Worm (Caenorhabditis elegans): ENCODE measurements around the gene C14A11.2.
A peak's percentile ranks its signal among the peaks of the same experiment; 100 is the strongest.

Gene C14A11.2

DNA sequence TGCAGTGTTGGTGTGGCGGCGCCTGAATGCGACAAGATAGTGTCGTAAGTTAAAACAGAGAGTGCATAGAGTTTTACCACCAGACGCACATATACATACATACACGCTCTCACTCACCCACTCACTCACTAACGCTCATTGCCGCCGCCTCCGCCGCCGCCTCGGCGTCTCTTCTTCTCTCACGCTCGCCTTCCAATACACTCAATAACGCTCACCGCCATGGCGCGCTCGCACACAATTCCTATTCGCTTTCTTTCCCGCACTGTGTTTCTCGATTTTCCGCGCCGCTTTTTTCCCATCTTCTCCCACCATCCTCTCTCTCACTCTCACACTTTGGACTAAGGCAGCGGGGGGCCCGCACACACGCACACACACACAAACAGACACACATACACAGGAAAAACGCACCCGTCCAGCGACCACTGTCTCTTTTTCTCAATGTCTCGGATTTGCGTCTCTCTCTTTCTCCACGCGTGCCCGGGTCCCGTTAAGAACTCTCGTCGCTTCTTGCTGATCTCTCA lies 49.5 kb downstream of the C14A11.2 start, which contains the start of gene kin-29 (continued):
- TF ChIP-seq ztf-11 (tag; optimal IDR thresholded peaks at IDR 0.05): no peak
- peak; percentile 68 to 79 for TF ChIP-seq daf-16 (GFP tag; optimal IDR thresholded peaks at IDR 0.05)
- peak; percentile 79 for TF ChIP-seq daf-16 (tag; optimal IDR thresholded peaks at IDR 0.05)
- TF ChIP-seq ctbp-1 (GFP tag; IDR thresholded peaks at IDR 0.05): peak; percentile 89
- TF ChIP-seq pqm-1 (tag; optimal IDR thresholded peaks at IDR 0.05): peak; percentile 24
- peak; percentile 76 for TF ChIP-seq hlh-30 (tag; optimal IDR thresholded peaks at IDR 0.05; ENCODE audit: insufficient read depth)
- peak; percentile 61 for TF ChIP-seq php-3 (GFP tag; IDR thresholded peaks at IDR 0.05)
- TF ChIP-seq T20F7.1 (GFP tag; optimal IDR thresholded peaks at IDR 0.05): peak; percentile 57
- 0 out of 2 replicates have a peak, but pooled peaks have one; percentile 48 for TF ChIP-seq ceh-20 (GFP tag; IDR thresholded peaks at IDR 0.05)
- peak; percentile 44 for TF ChIP-seq zip-2 (tag; optimal IDR thresholded peaks at IDR 0.05)
- TF ChIP-seq egl-27 (tag; optimal IDR thresholded peaks at IDR 0.05): no peak
- TF ChIP-seq Y105C5A.15 (GFP tag; IDR thresholded peaks at IDR 0.05): no peak

DNA sequence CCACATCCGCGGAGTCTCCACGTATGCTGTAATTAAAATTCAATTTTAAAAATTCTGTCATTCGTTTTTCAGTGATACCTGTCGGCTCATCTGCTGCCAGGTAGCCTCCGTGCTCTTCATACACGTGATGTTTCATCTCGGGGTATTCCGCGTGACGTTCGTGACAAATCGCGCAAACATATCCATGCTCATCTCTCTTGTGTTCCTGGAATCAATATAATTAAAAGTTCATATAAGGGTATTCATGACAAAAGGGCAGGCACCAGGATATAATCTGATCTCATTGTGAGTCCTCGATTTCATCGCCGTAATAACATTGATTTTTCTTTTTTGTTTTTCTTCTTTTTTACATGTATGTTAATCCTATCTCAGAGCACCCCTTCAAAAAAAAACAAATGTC lies 51.1 kb downstream of the C14A11.2 start:
- TF ChIP-seq cey-2 (tag; optimal IDR thresholded peaks at IDR 0.05; ENCODE audit: borderline replicate concordance, insufficient read depth): no peak
- no peak for TF ChIP-seq unc-39 (tag; optimal IDR thresholded peaks at IDR 0.05)
- TF ChIP-seq ctbp-1 (GFP tag; IDR thresholded peaks at IDR 0.05): no peak
- no peak for TF ChIP-seq T20F7.1 (GFP tag; optimal IDR thresholded peaks at IDR 0.05)

All from whole organism, L4 larva.